Worm (Caenorhabditis elegans) whole organism, mixed stage, embryonic: Measurements from ENCODE around the gene C13A2.10.

Experiments
- bed-3 ChIP-seq: fragments of 200-800 bp; sonication (Bioruptor generic); optimal IDR thresholded peaks from 3 replicates; lab custom pipeline; 2018; ENCODE audit warnings: mild to moderate bottlenecking, missing genetic modification characterization, moderate library complexity, missing compliant biosample characterization
- ces-1 ChIP-seq: fragments of 150-350 bp; optimal IDR thresholded peaks from 2 replicates; lab custom pipeline; 2014; ENCODE audit warnings: missing biosample characterization, missing genetic modification reagents, missing genetic modification characterization
- cnd-1 ChIP-seq: fragments of 200-800 bp; sonication (Bioruptor generic); optimal IDR thresholded peaks from 2 replicates; lab custom pipeline; 2018; ENCODE audit warnings: mild to moderate bottlenecking, missing genetic modification characterization, missing compliant biosample characterization
- lsy-2 ChIP-seq: fragments of 150-350 bp; optimal IDR thresholded peaks from 2 replicates; lab custom pipeline; 2014; ENCODE audit warnings: missing biosample characterization, missing genetic modification characterization
- mep-1 ChIP-seq: fragments of 150-350 bp; optimal IDR thresholded peaks from 2 replicates; lab custom pipeline; 2017; ENCODE audit warnings: missing biosample characterization, missing genetic modification reagents, missing genetic modification characterization, inconsistent platforms
- nhr-12 ChIP-seq: fragments of 150-350 bp; optimal IDR thresholded peaks from 2 replicates; lab custom pipeline; 2014; ENCODE audit warnings: missing biosample characterization, missing genetic modification characterization
- nhr-76 ChIP-seq: sonication (generic microtip); optimal IDR thresholded peaks from 2 replicates; lab custom pipeline; 2017; ENCODE audit warnings: missing biosample characterization, missing genetic modification characterization
- pha-4 ChIP-seq: fragments of 150-350 bp; optimal IDR thresholded peaks from 2 replicates; lab custom pipeline; 2018; ENCODE audit warnings: missing biosample characterization, missing genetic modification reagents, missing genetic modification characterization
- snpc-4 ChIP-seq: fragments of 150-350 bp; optimal IDR thresholded peaks from 2 replicates; lab custom pipeline; 2014; ENCODE audit warnings: missing biosample characterization, missing genetic modification characterization
- unc-62 ChIP-seq: fragments of 150-350 bp; optimal IDR thresholded peaks from 2 replicates; lab custom pipeline; 2014; ENCODE audit warnings: missing biosample characterization, missing genetic modification reagents, missing genetic modification characterization

DNA sequence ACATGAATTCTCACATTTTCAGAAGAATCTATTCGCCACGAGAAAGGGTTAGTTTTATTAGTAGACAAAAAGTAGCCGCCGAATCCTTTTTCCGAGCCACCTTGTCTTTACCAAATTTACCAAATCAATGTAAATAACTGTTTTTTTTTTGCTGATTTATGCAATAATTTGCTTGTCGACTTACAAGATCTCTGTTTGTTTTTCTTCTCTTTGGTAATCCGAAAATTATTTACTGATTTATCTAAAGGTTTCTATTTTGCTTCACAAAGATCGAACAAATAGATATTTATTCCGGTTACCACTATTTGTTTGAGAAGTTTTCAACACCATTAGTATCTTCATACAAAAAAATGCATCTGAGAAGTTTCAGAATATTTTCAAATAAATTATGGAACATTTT, 8.9 kb downstream of the C13A2.10 start, which contains the start of gene C13A2.7:
- TF ChIP-seq cnd-1 (tag; lab: Kevin White, UChicago) = no peak
- no peak for TF ChIP-seq pha-4
- TF ChIP-seq nhr-12 (tag; lab: Kevin White, UChicago) = no peak
- TF ChIP-seq unc-62 (GFP tag; lab: Kevin White, UChicago) = no peak
- no peak for TF ChIP-seq lsy-2 (tag; lab: Kevin White, UChicago)
- no peak for TF ChIP-seq bed-3 (GFP tag; lab: Kevin White, UChicago)
- no peak for TF ChIP-seq mep-1 (tag; lab: Kevin White, UChicago)
- TF ChIP-seq ces-1 (GFP tag; lab: Kevin White, UChicago) = no peak
- no peak for TF ChIP-seq snpc-4
- TF ChIP-seq nhr-76 (tag; lab: Kevin White, UChicago) = no peak
